Fruit fly (Drosophila melanogaster): ENCODE results near the gene CG18284.

CG18284 gene

DNA sequence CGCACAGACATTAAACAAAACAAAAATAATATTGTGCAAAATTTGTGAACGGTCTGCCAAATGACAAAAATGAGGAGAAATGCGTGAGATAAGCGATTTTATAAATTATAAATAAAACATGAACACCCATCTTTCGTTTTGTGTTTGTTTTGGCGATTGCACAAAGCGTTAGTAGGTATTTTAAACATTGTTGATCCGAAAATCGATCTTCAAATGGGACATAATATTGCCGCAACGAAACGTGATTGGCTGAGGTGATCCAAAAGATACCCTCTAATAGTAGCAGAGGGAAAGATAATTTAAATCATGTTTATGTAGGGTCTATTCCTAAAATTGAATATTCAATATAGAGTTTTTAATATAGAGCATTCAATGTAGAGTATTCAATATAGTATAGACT is 35.8 kb downstream of the CG18284 start:
- no peak for TF ChIP-seq Dll (optimal IDR thresholded peaks at IDR 0.05)
- no peak for TF ChIP-seq CG8478 (optimal IDR thresholded peaks at IDR 0.05)
- no peak for TF ChIP-seq psq (optimal IDR thresholded peaks at IDR 0.05)
- no peak for TF ChIP-seq pan (optimal IDR thresholded peaks at IDR 0.05)
- no peak for TF ChIP-seq EcR (GFP tag; optimal IDR thresholded peaks at IDR 0.05)
- no peak for TF ChIP-seq usp (GFP tag; optimal IDR thresholded peaks at IDR 0.05)

- TF ChIP-seq CG8478 (optimal IDR thresholded peaks at IDR 0.05) (no peak), EcR (GFP tag; optimal IDR thresholded peaks at IDR 0.05) (no peak), usp (GFP tag; optimal IDR thresholded peaks at IDR 0.05) (no peak), psq (optimal IDR thresholded peaks at IDR 0.05) (no peak), pan (optimal IDR thresholded peaks at IDR 0.05) (no peak), Dll (optimal IDR thresholded peaks at IDR 0.05) (no peak)
These were observed 36.9 kb downstream of the CG18284 start, which contains the start of gene CG17105 for dm6 chr2L:10680584-10681080. TSS of gene CG17105 (plus strand) at chr2L:10681030.

- TF ChIP-seq usp (GFP tag; optimal IDR thresholded peaks at IDR 0.05) (no peak), Dll (optimal IDR thresholded peaks at IDR 0.05) (no peak), EcR (GFP tag; optimal IDR thresholded peaks at IDR 0.05) (no peak), psq (optimal IDR thresholded peaks at IDR 0.05) (no peak), CG8478 (optimal IDR thresholded peaks at IDR 0.05) (no peak), pan (optimal IDR thresholded peaks at IDR 0.05) (no peak)
These were observed 37.8 kb downstream of the CG18284 start, which contains the start of gene CG17107 for dm6 chr2L:10681602-10682001. TSS of gene CG17107 (plus strand) at chr2L:10681902.

DNA sequence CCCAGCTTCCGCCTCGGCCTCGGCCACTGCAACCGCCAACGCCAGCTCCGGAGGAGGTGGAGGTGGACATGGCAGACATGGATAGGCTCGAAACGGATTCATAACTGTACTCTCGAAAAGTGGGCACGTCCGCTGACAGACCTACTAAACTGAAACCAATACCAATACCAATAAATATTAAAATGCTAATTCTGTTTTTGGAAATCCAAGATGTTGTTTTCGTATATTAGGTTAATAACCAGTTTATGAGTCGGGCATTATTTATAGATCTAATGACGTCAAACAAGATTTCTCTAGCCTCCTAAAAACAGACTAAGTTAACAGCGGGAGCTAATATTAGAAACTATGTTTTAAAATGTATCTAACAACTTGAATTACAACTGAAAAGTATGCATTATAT is 38.4 kb downstream of the CG18284 start:
- TF ChIP-seq psq (optimal IDR thresholded peaks at IDR 0.05), result no peak
- no peak for TF ChIP-seq CG8478 (optimal IDR thresholded peaks at IDR 0.05)
- no peak for TF ChIP-seq Dll (optimal IDR thresholded peaks at IDR 0.05)
- TF ChIP-seq usp (GFP tag; optimal IDR thresholded peaks at IDR 0.05), result no peak

DNA sequence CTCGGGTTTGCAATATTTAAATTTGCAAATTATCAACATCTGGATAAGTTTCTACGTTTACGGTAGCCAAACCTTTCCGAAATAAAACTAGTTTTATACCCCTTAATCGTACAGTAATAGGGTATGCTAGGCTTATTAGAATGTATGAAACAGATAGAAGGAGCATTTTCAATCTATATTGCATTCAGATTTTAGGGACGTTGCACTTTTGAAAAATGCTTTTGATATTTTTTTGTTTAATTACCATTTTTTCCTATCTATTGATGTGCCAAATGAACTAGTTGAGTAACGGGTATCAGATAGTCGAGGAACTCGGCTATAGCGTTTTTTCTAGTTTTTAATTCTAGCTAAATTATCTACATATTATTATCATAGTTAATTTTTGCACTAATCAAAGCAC is 39.1 kb downstream of the CG18284 start:
- TF ChIP-seq Dll (optimal IDR thresholded peaks at IDR 0.05) (no peak), EcR (GFP tag; optimal IDR thresholded peaks at IDR 0.05) (no peak), CG8478 (optimal IDR thresholded peaks at IDR 0.05) (no peak), usp (GFP tag; optimal IDR thresholded peaks at IDR 0.05) (no peak), pan (optimal IDR thresholded peaks at IDR 0.05) (no peak), psq (optimal IDR thresholded peaks at IDR 0.05) (no peak)

dm6 chr2L:10684309-10684708 is 40.5 kb downstream of the CG18284 start, which contains the start of gene CG7299:
TSS of gene CG7299 (minus strand) at chr2L:10684409.
- TF ChIP-seq usp (GFP tag; optimal IDR thresholded peaks at IDR 0.05) (no peak), pan (optimal IDR thresholded peaks at IDR 0.05) (no peak), EcR (GFP tag; optimal IDR thresholded peaks at IDR 0.05) (no peak), psq (optimal IDR thresholded peaks at IDR 0.05) (no peak), CG8478 (optimal IDR thresholded peaks at IDR 0.05) (no peak), Dll (optimal IDR thresholded peaks at IDR 0.05) (no peak)

- TF ChIP-seq psq (optimal IDR thresholded peaks at IDR 0.05) (no peak), pan (optimal IDR thresholded peaks at IDR 0.05) (no peak), usp (GFP tag; optimal IDR thresholded peaks at IDR 0.05) (no peak), Dll (optimal IDR thresholded peaks at IDR 0.05) (no peak), EcR (GFP tag; optimal IDR thresholded peaks at IDR 0.05) (no peak), CG8478 (optimal IDR thresholded peaks at IDR 0.05) (no peak)
These were observed 41.9 kb downstream of the CG18284 start for dm6 chr2L:10685666-10686065.

- no peak for TF ChIP-seq psq (optimal IDR thresholded peaks at IDR 0.05)
- TF ChIP-seq usp (GFP tag; optimal IDR thresholded peaks at IDR 0.05), result no peak
- no peak for TF ChIP-seq pan (optimal IDR thresholded peaks at IDR 0.05)
- TF ChIP-seq CG8478 (optimal IDR thresholded peaks at IDR 0.05), result no peak
- TF ChIP-seq EcR (GFP tag; optimal IDR thresholded peaks at IDR 0.05), result no peak
- no peak for TF ChIP-seq Dll (optimal IDR thresholded peaks at IDR 0.05)
These were observed 43.4 kb downstream of the CG18284 start, which contains the start of gene CG7296 for dm6 chr2L:10687009-10687793. TSS of gene CG7296 (minus strand) at chr2L:10687066.

DNA sequence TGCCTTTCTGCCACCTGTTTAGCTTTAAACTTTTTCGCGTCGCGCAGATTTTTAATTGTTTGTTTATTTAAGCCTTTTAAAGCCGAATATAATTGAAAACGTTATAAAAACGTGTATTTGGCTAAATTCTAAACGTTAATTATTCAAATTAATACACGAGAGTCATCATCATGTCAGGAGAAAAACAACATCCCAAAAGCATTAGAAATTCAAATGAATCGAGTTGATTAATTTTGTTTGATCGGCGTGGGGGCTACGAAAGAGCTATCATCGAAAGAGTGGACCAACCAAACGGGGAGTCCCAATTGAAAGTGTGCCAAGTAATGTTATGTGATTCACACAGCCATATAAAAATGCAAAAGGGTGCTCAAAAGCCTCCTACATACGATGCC is 44.0 kb downstream of the CG18284 start:
- TF ChIP-seq pan (optimal IDR thresholded peaks at IDR 0.05) (no peak), EcR (GFP tag; optimal IDR thresholded peaks at IDR 0.05) (no peak), usp (GFP tag; optimal IDR thresholded peaks at IDR 0.05) (no peak), Dll (optimal IDR thresholded peaks at IDR 0.05) (no peak), psq (optimal IDR thresholded peaks at IDR 0.05) (no peak), CG8478 (optimal IDR thresholded peaks at IDR 0.05) (no peak)

DNA sequence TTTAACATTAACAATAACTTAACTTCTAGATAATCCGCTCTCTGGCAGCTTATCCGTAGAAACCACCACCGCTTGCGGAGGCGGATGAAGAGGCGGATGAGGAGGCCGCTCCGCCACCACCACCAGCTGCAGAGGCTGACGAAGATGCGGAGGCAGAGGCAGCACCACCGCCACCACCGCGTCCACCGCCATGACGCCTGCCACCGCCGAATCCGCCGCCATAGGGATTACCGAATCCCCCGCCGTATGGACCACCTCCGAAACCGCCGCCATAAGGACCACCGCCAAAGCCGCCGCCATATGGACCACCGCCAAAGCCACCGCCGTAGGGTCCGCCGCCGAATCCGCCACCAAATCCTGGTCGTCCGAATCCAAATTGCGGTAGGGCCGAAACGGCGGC is 45.0 kb downstream of the CG18284 start:
- TF ChIP-seq EcR (GFP tag; optimal IDR thresholded peaks at IDR 0.05) (no peak), CG8478 (optimal IDR thresholded peaks at IDR 0.05) (no peak), usp (GFP tag; optimal IDR thresholded peaks at IDR 0.05) (no peak), Dll (optimal IDR thresholded peaks at IDR 0.05) (no peak), psq (optimal IDR thresholded peaks at IDR 0.05) (no peak), pan (optimal IDR thresholded peaks at IDR 0.05) (no peak)

- TF ChIP-seq EcR (GFP tag; optimal IDR thresholded peaks at IDR 0.05) (no peak), CG8478 (optimal IDR thresholded peaks at IDR 0.05) (no peak), usp (GFP tag; optimal IDR thresholded peaks at IDR 0.05) (no peak), pan (optimal IDR thresholded peaks at IDR 0.05) (no peak), psq (optimal IDR thresholded peaks at IDR 0.05) (no peak), Dll (optimal IDR thresholded peaks at IDR 0.05) (no peak)
These were observed 45.7 kb downstream of the CG18284 start, which contains the start of gene CG7294 for dm6 chr2L:10689221-10690034. TSS of gene CG7294 (minus strand) at chr2L:10689271.
